Fruit fly (Drosophila melanogaster): ENCODE measurements around the gene sfl.

Gene sfl

dm6 chr3L:6576709-6577108 is 81.2 kb downstream of the sfl start (continued):
- TF ChIP-seq ERR (GFP tag; optimal IDR thresholded peaks at IDR 0.05) (peak; percentile 48), NK7.1 (GFP tag; optimal IDR thresholded peaks at IDR 0.05) (peak; percentile 29), Ssrp (tag; optimal IDR thresholded peaks at IDR 0.05) (peak; percentile 67), CG15269 (tag; optimal IDR thresholded peaks at IDR 0.05) (peak; percentile 78), Spps (tag; optimal IDR thresholded peaks at IDR 0.05) (no peak), Camta (GFP tag; optimal IDR thresholded peaks at IDR 0.05) (peak; percentile 16), MTF-1 (GFP tag; optimal IDR thresholded peaks at IDR 0.05; ENCODE audit: borderline replicate concordance) (no peak), gfzf (GFP tag; optimal IDR thresholded peaks at IDR 0.05) (no peak), Nf-YB (GFP tag; optimal IDR thresholded peaks at IDR 0.05) (no peak), CG17361 (GFP tag; IDR thresholded peaks at IDR 0.05) (no peak; the same call in 1 of the 3 replicates), wdn (GFP tag; IDR thresholded peaks at IDR 0.05) (0 out of 2 replicates have a peak, but pooled peaks have one; percentile 40), bsh (GFP tag; optimal IDR thresholded peaks at IDR 0.05) (no peak), Jarid2 (GFP tag; optimal IDR thresholded peaks at IDR 0.05) (peak; percentile 11), unc-4 (GFP tag; IDR thresholded peaks at IDR 0.05; ENCODE audit: partially characterized antibody) (no peak), CG9437 (GFP tag; optimal IDR thresholded peaks at IDR 0.05) (peak; percentile 31), gce (GFP tag; IDR thresholded peaks at IDR 0.05) (peak; percentile 75; the same call in 2 of the 3 replicates), CG6272 (GFP tag; IDR thresholded peaks at IDR 0.05) (no peak), CG6765 (GFP tag; optimal IDR thresholded peaks at IDR 0.05) (peak; percentile 18), tx (GFP tag; optimal IDR thresholded peaks at IDR 0.05) (peak; percentile 40), al (GFP tag; IDR thresholded peaks at IDR 0.05) (no peak), NFAT (GFP tag; IDR thresholded peaks at IDR 0.05) (no peak), cwo (GFP tag; optimal IDR thresholded peaks at IDR 0.05) (peak; percentile 68), pfk (GFP tag; optimal IDR thresholded peaks at IDR 0.05) (no peak), CrebB (tag; optimal IDR thresholded peaks at IDR 0.05) (peak; percentile 27), gt (GFP tag; IDR thresholded peaks at IDR 0.05) (no peak), Gsc (GFP tag; IDR thresholded peaks at IDR 0.05) (0 out of 2 replicates have a peak, but pooled peaks have one; percentile 7), ase (GFP tag; IDR thresholded peaks at IDR 0.05) (peak; percentile 72; the same call in 2 of the 3 replicates), ato (GFP tag; IDR thresholded peaks at IDR 0.05; ENCODE audit: partially characterized antibody) (no peak), toy (GFP tag; IDR thresholded peaks at IDR 0.05) (no peak), CG15011 (GFP tag; optimal IDR thresholded peaks at IDR 0.05) (peak; percentile 27), Drgx (GFP tag; IDR thresholded peaks at IDR 0.05) (peak; percentile 78), danr (GFP tag; IDR thresholded peaks at IDR 0.05) (no peak), mirr (GFP tag; optimal IDR thresholded peaks at IDR 0.05) (no peak), bab2 (GFP tag; optimal IDR thresholded peaks at IDR 0.05) (peak; percentile 54), stc (GFP tag; IDR thresholded peaks at IDR 0.05) (peak; percentile 76), hkb (optimal IDR thresholded peaks at IDR 0.05) (no peak), hkb (GFP tag; IDR thresholded peaks at IDR 0.05) (peak; percentile 72; the same call in 1 of the 2 replicates), CG15696 (tag; optimal IDR thresholded peaks at IDR 0.05) (no peak), Med (GFP tag) (peak; percentile 93), CG12104 (GFP tag; optimal IDR thresholded peaks at IDR 0.05) (peak; percentile 7), lmd (GFP tag; IDR thresholded peaks at IDR 0.05) (peak; percentile 83), CG17186 (GFP tag; optimal IDR thresholded peaks at IDR 0.05) (no peak), CG7987 (GFP tag; optimal IDR thresholded peaks at IDR 0.05) (no peak), Meics (GFP tag; optimal IDR thresholded peaks at IDR 0.05) (peak; percentile 68), D19A (tag; optimal IDR thresholded peaks at IDR 0.05) (no peak), p53 (GFP tag; optimal IDR thresholded peaks at IDR 0.05) (no peak), maf-S (GFP tag; optimal IDR thresholded peaks at IDR 0.05) (peak; percentile 7), CG5953 (GFP tag; IDR thresholded peaks at IDR 0.05) (peak; percentile 84), CG11560 (tag; IDR thresholded peaks at IDR 0.05) (peak; percentile 28; the same call in 1 of the 3 replicates), mam (GFP tag; optimal IDR thresholded peaks at IDR 0.05) (peak; percentile 62), caup (GFP tag; optimal IDR thresholded peaks at IDR 0.05; ENCODE audit: severe bottlenecking) (peak; percentile 56)
